Fruit fly (Drosophila melanogaster) whole organism, embryonic: Measurements from ENCODE around the gene CG34179.

Source experiments
- Antp ChIP-seq: fragments of 200-800 bp; sonication (Bioruptor generic); optimal IDR thresholded peaks from 3 replicates; lab custom pipeline; 2016; ENCODE audit warnings: missing biosample characterization, missing genetic modification characterization
- B-H2 ChIP-seq: fragments of 200-800 bp; sonication (Bioruptor generic); optimal IDR thresholded peaks from 2 replicates; lab custom pipeline; 2018; ENCODE audit warnings: missing biosample characterization, mild to moderate bottlenecking, missing genetic modification characterization
- CG10274 ChIP-seq: fragments of 200-800 bp; sonication (Bioruptor generic); optimal IDR thresholded peaks from 3 replicates; lab custom pipeline; 2017; ENCODE audit warnings: missing biosample characterization, mild to moderate bottlenecking, missing genetic modification characterization
- CG10321 ChIP-seq: fragments of 200-800 bp; sonication (Bioruptor generic); IDR thresholded peaks from 2 replicates; pipeline ENCODE4 v1.3.6; 2022; ENCODE audit warnings: missing biosample characterization, missing genetic modification characterization
- CG10431 ChIP-seq: fragments of 200-800 bp; sonication (Bioruptor generic); optimal IDR thresholded peaks from 3 replicates; lab custom pipeline; 2018; ENCODE audit warnings: missing biosample characterization, mild to moderate bottlenecking, missing genetic modification characterization
- CG11093 ChIP-seq: fragments of 200-800 bp; sonication (Bioruptor generic); IDR thresholded peaks from 3 replicates; pipeline ENCODE4 v1.3.6; 2022; ENCODE audit warnings: missing biosample characterization, missing genetic modification characterization
- CG11398 ChIP-seq: fragments of 200-800 bp; sonication (Bioruptor generic); optimal IDR thresholded peaks from 2 replicates; lab custom pipeline; 2016; ENCODE audit warnings: missing biosample characterization, missing genetic modification characterization
- CG1233 ChIP-seq: fragments of 200-800 bp; sonication (Bioruptor generic); optimal IDR thresholded peaks from 4 replicates; lab custom pipeline; 2018; ENCODE audit warnings: missing biosample characterization, mild to moderate bottlenecking, missing genetic modification characterization
- CG14965 ChIP-seq: fragments of 200-800 bp; sonication (Bioruptor generic); optimal IDR thresholded peaks from 2 replicates; lab custom pipeline; 2016; ENCODE audit warnings: missing biosample characterization, missing genetic modification characterization, borderline replicate concordance
- CG18619 ChIP-seq: fragments of 200-800 bp; sonication (Bioruptor generic); optimal IDR thresholded peaks from 3 replicates; lab custom pipeline; 2017; ENCODE audit warnings: missing biosample characterization, mild to moderate bottlenecking, missing genetic modification characterization
- CG42726 ChIP-seq: fragments of 200-800 bp; sonication (Bioruptor generic); IDR thresholded peaks from 2 replicates; pipeline ENCODE4 v1.3.6; 2022; ENCODE audit warnings: missing biosample characterization, missing genetic modification characterization; ENCODE audit not compliant: partially characterized antibody
- CG4854 ChIP-seq: fragments of 200-800 bp; sonication (Bioruptor generic); optimal IDR thresholded peaks from 2 replicates; lab custom pipeline; 2016; ENCODE audit warnings: missing biosample characterization, missing genetic modification characterization, inconsistent platforms
- CG5180 ChIP-seq: fragments of 200-800 bp; sonication (Bioruptor generic); optimal IDR thresholded peaks from 3 replicates; lab custom pipeline; 2017; ENCODE audit warnings: missing biosample characterization, missing genetic modification characterization, mild to moderate bottlenecking, moderate library complexity, missing genetic modification reagents
- CG6689 ChIP-seq: fragments of 200-800 bp; sonication (Bioruptor generic); IDR thresholded peaks from 2 replicates; pipeline ENCODE4 v1.3.6; 2022; ENCODE audit warnings: missing biosample characterization, missing genetic modification characterization
- CG8281 ChIP-seq: fragments of 200-800 bp; sonication (Bioruptor generic); optimal IDR thresholded peaks from 2 replicates; lab custom pipeline; 2018; ENCODE audit warnings: missing biosample characterization, mild to moderate bottlenecking, missing genetic modification characterization, moderate library complexity
- CG8924 ChIP-seq: fragments of 200-800 bp; optimal IDR thresholded peaks from 3 replicates; lab custom pipeline; 2019; ENCODE audit warnings: missing biosample characterization, mild to moderate bottlenecking, missing genetic modification characterization, moderate library complexity
- CG9215 ChIP-seq: fragments of 200-800 bp; sonication (Bioruptor generic); IDR thresholded peaks from 2 replicates; pipeline ENCODE4 v1.3.6; 2022; ENCODE audit warnings: missing biosample characterization, missing genetic modification characterization
- CG9437 ChIP-seq: fragments of 200-800 bp; sonication (Bioruptor generic); optimal IDR thresholded peaks from 2 replicates; lab custom pipeline; 2018; ENCODE audit warnings: missing biosample characterization, mild to moderate bottlenecking, missing genetic modification characterization
- CG9932 ChIP-seq: fragments of 200-800 bp; sonication (Bioruptor generic); IDR thresholded peaks from 2 replicates; pipeline ENCODE4 v1.3.6; 2022; ENCODE audit warnings: missing biosample characterization, missing genetic modification characterization
- Dip3 ChIP-seq: fragments of 200-800 bp; sonication (Bioruptor generic); optimal IDR thresholded peaks from 3 replicates; lab custom pipeline; 2016; ENCODE audit warnings: missing biosample characterization, missing genetic modification characterization
- Doc3 ChIP-seq: fragments of 200-800 bp; sonication (Bioruptor generic); IDR thresholded peaks from 3 replicates; pipeline ENCODE4 v1.3.6; 2022; ENCODE audit warnings: missing biosample characterization, missing genetic modification characterization; ENCODE audit not compliant: partially characterized antibody
- E2f2 ChIP-seq: fragments of 200-800 bp; sonication (Bioruptor generic); IDR thresholded peaks from 2 replicates; pipeline ENCODE4 v1.3.6; 2022; ENCODE audit warnings: missing biosample characterization, missing genetic modification characterization
- Ets65A ChIP-seq: fragments of 200-800 bp; sonication (Bioruptor generic); peaks from one replicate; lab custom pipeline; 2016; ENCODE audit warnings: missing biosample characterization, missing genetic modification characterization
- Hand ChIP-seq: fragments of 200-800 bp; sonication (Bioruptor generic); optimal IDR thresholded peaks from 2 replicates; lab custom pipeline; 2017; ENCODE audit warnings: mild to moderate bottlenecking, missing biosample characterization, missing genetic modification reagents, missing genetic modification characterization
- Hmx ChIP-seq: fragments of 200-800 bp; sonication (Bioruptor generic); optimal IDR thresholded peaks from 2 replicates; lab custom pipeline; 2016; ENCODE audit warnings: missing biosample characterization, missing genetic modification characterization
- Max ChIP-seq: fragments of 200-800 bp; sonication (Bioruptor generic); optimal IDR thresholded peaks from 2 replicates; lab custom pipeline; 2016; ENCODE audit warnings: missing biosample characterization, mild to moderate bottlenecking, missing genetic modification characterization
- NC2β ChIP-seq: fragments of 200-800 bp; sonication (Bioruptor generic); optimal IDR thresholded peaks from 2 replicates; lab custom pipeline; 2016; ENCODE audit warnings: missing biosample characterization, missing genetic modification characterization
- Side ChIP-seq: fragments of 200-800 bp; sonication (Bioruptor generic); optimal IDR thresholded peaks from 2 replicates; lab custom pipeline; 2016; ENCODE audit warnings: missing biosample characterization, missing genetic modification characterization
- aop ChIP-seq: fragments of 200-800 bp; sonication (Bioruptor generic); IDR thresholded peaks from 2 replicates; pipeline ENCODE4 v1.3.6; 2022; ENCODE audit warnings: missing biosample characterization, missing genetic modification characterization
- ap ChIP-seq: fragments of 200-800 bp; sonication (Bioruptor generic); IDR thresholded peaks from 2 replicates; pipeline ENCODE4 v1.3.6; 2022; ENCODE audit warnings: missing biosample characterization, missing genetic modification characterization
- croc ChIP-seq: fragments of 200-800 bp; sonication (Bioruptor generic); conservative IDR thresholded peaks from 3 replicates; pipeline ENCODE4 v1.3.6; 2022; ENCODE audit warnings: missing biosample characterization, missing genetic modification characterization
- exex ChIP-seq: fragments of 200-800 bp; sonication (Bioruptor generic); optimal IDR thresholded peaks from 4 replicates; lab custom pipeline; 2018; ENCODE audit warnings: missing biosample characterization, mild to moderate bottlenecking, missing genetic modification characterization, moderate library complexity
- gcm ChIP-seq: fragments of 200-800 bp; sonication (Bioruptor generic); optimal IDR thresholded peaks from 2 replicates; lab custom pipeline; 2019; ENCODE audit warnings: missing biosample characterization, mild to moderate bottlenecking, missing genetic modification characterization, moderate library complexity
- grn ChIP-seq: fragments of 200-800 bp; sonication (Bioruptor generic); optimal IDR thresholded peaks from 3 replicates; lab custom pipeline; 2017; ENCODE audit warnings: missing biosample characterization, missing genetic modification characterization
- gsb-n ChIP-seq: fragments of 200-800 bp; sonication (Bioruptor generic); optimal IDR thresholded peaks from 3 replicates; lab custom pipeline; 2018; ENCODE audit warnings: missing biosample characterization, mild to moderate bottlenecking, missing genetic modification characterization
- h ChIP-seq: fragments of >200 bp; optimal IDR thresholded peaks from 2 replicates; lab custom pipeline; 2017
- jigr1 ChIP-seq: fragments of 200-800 bp; sonication (Bioruptor generic); IDR thresholded peaks from 3 replicates; pipeline ENCODE4 v1.3.6; 2022; ENCODE audit warnings: missing biosample characterization, missing genetic modification characterization
- jing ChIP-seq: fragments of 200-800 bp; sonication (Bioruptor generic); optimal IDR thresholded peaks from 2 replicates; lab custom pipeline; 2018; ENCODE audit warnings: missing biosample characterization, mild to moderate bottlenecking, missing genetic modification characterization
- kah ChIP-seq: fragments of 200-800 bp; sonication (Bioruptor generic); optimal IDR thresholded peaks from 2 replicates; lab custom pipeline; 2018; ENCODE audit warnings: missing biosample characterization, mild to moderate bottlenecking, missing genetic modification characterization
- lab ChIP-seq: fragments of 200-800 bp; sonication (Bioruptor generic); optimal IDR thresholded peaks from 3 replicates; lab custom pipeline; 2017; ENCODE audit warnings: missing biosample characterization, missing genetic modification characterization, mild to moderate bottlenecking, moderate library complexity, missing genetic modification reagents
- maf-S ChIP-seq: fragments of 200-800 bp; sonication (Bioruptor generic); optimal IDR thresholded peaks from 2 replicates; lab custom pipeline; 2016; ENCODE audit warnings: missing biosample characterization, missing genetic modification characterization
- nerfin-2 ChIP-seq: fragments of 200-800 bp; sonication (Bioruptor generic); IDR thresholded peaks from 2 replicates; pipeline ENCODE4 v1.3.6; 2022; ENCODE audit warnings: missing biosample characterization, missing genetic modification characterization; ENCODE audit not compliant: partially characterized antibody
- odd ChIP-seq: fragments of 200-800 bp; sonication (Bioruptor generic); optimal IDR thresholded peaks from 2 replicates; lab custom pipeline; 2017; ENCODE audit warnings: missing biosample characterization, mild to moderate bottlenecking, missing genetic modification characterization
- p53 ChIP-seq: fragments of 200-800 bp; sonication (Bioruptor generic); optimal IDR thresholded peaks from 2 replicates; lab custom pipeline; 2016; ENCODE audit warnings: missing biosample characterization, missing genetic modification characterization
- repo ChIP-seq: fragments of 200-800 bp; sonication (Bioruptor generic); optimal IDR thresholded peaks from 2 replicates; lab custom pipeline; 2016; ENCODE audit warnings: missing biosample characterization, missing genetic modification characterization
- ro ChIP-seq: fragments of 200-800 bp; sonication (Bioruptor generic); IDR thresholded peaks from 2 replicates; pipeline ENCODE4 v1.3.6; 2022; ENCODE audit warnings: missing biosample characterization, missing genetic modification characterization
- scrt ChIP-seq: fragments of 200-800 bp; sonication (Bioruptor generic); optimal IDR thresholded peaks from 2 replicates; lab custom pipeline; 2018; ENCODE audit warnings: missing biosample characterization, mild to moderate bottlenecking, missing genetic modification characterization, moderate library complexity
- sd ChIP-seq: fragments of 200-800 bp; sonication (Bioruptor generic); optimal IDR thresholded peaks from 3 replicates; lab custom pipeline; 2018; ENCODE audit warnings: missing biosample characterization, mild to moderate bottlenecking, missing genetic modification characterization, moderate library complexity
- sisA ChIP-seq: fragments of 200-800 bp; sonication (Bioruptor generic); IDR thresholded peaks from 2 replicates; pipeline ENCODE4 v1.3.6; 2022; ENCODE audit warnings: missing biosample characterization, missing genetic modification characterization
- ssp ChIP-seq: fragments of 200-800 bp; sonication (Bioruptor generic); IDR thresholded peaks from 2 replicates; pipeline ENCODE4 v1.3.6; 2022; ENCODE audit warnings: missing biosample characterization, missing genetic modification characterization
- trem ChIP-seq: fragments of 200-800 bp; optimal IDR thresholded peaks from 3 replicates; lab custom pipeline; 2019; ENCODE audit warnings: missing biosample characterization, mild to moderate bottlenecking, missing genetic modification characterization, moderate library complexity
- vfl ChIP-seq: fragments of 200-800 bp; sonication (Bioruptor generic); optimal IDR thresholded peaks from 2 replicates; lab custom pipeline; 2016; ENCODE audit warnings: missing biosample characterization, missing genetic modification characterization
- zen ChIP-seq: fragments of 200-800 bp; sonication (Bioruptor generic); optimal IDR thresholded peaks from 3 replicates; lab custom pipeline; 2018; ENCODE audit warnings: missing biosample characterization, mild to moderate bottlenecking, missing genetic modification characterization, moderate library complexity

Gene CG34179

dm6 chr2L:6019352-6020131 is 29.0 kb downstream of the CG34179 start, which contains the start of gene H2.0 (continued):
- TF ChIP-seq Hand (GFP tag; lab: Kevin White, UChicago), result no peak
- peak; percentile 31; the same call in 1 of the 2 replicates for TF ChIP-seq CG6689 (GFP tag; lab: Robert Waterston, UW)
- no peak for TF ChIP-seq CG9437
- TF ChIP-seq Antp, result no peak
- TF ChIP-seq ssp (GFP tag; lab: Robert Waterston, UW), result no peak
- no peak for TF ChIP-seq jing (GFP tag; lab: Kevin White, UChicago)
- no peak for TF ChIP-seq Doc3 (GFP tag; lab: Robert Waterston, UW)
- no peak for TF ChIP-seq Dip3 (GFP tag; lab: Kevin White, UChicago)
- no peak for TF ChIP-seq CG4854 (GFP tag; lab: Kevin White, UChicago)
- no peak for TF ChIP-seq CG10274 (GFP tag; lab: Kevin White, UChicago)
- TF ChIP-seq CG1233, result peak; percentile 30
- no peak for TF ChIP-seq sisA (GFP tag; lab: Robert Waterston, UW)
- TF ChIP-seq vfl (GFP tag; lab: Kevin White, UChicago), result no peak
- no peak for TF ChIP-seq ro (GFP tag; lab: Robert Waterston, UW)
- no peak for TF ChIP-seq Hmx
- TF ChIP-seq E2f2 (GFP tag; lab: Robert Waterston, UW), result no peak
- TF ChIP-seq p53, result no peak
- no peak for TF ChIP-seq h
- no peak for TF ChIP-seq CG9932 (GFP tag; lab: Robert Waterston, UW)
- peak; percentile 24 for TF ChIP-seq grn (GFP tag; lab: Kevin White, UChicago)
- peak; percentile 5 for TF ChIP-seq kah
- peak; percentile 23 for TF ChIP-seq trem (tag; lab: Kevin White, UChicago)
- no peak for TF ChIP-seq Side (GFP tag; lab: Kevin White, UChicago)
- TF ChIP-seq sd (tag; lab: Kevin White, UChicago), result peak; percentile 88
- TF ChIP-seq maf-S, result no peak
- TF ChIP-seq exex (tag; lab: Kevin White, UChicago), result no peak
- TF ChIP-seq repo, result no peak
- no peak for TF ChIP-seq scrt (GFP tag; lab: Kevin White, UChicago)
- TF ChIP-seq zen (tag; lab: Kevin White, UChicago), result peak; percentile 20
- no peak for TF ChIP-seq B-H2 (GFP tag; lab: Kevin White, UChicago)
- no peak for TF ChIP-seq Ets65A
- TF ChIP-seq aop (GFP tag; lab: Robert Waterston, UW), result peak; percentile 73; the same call in 1 of the 2 replicates
- no peak for TF ChIP-seq CG42726 (GFP tag; lab: Robert Waterston, UW)
- no peak for TF ChIP-seq Max (GFP tag; lab: Kevin White, UChicago)
- TF ChIP-seq CG11093 (GFP tag; lab: Robert Waterston, UW), result no peak
- TF ChIP-seq gsb-n (tag; lab: Kevin White, UChicago), result peak; percentile 10
- no peak for TF ChIP-seq CG5180
- TF ChIP-seq CG11398 (GFP tag; lab: Kevin White, UChicago), result no peak

DNA sequence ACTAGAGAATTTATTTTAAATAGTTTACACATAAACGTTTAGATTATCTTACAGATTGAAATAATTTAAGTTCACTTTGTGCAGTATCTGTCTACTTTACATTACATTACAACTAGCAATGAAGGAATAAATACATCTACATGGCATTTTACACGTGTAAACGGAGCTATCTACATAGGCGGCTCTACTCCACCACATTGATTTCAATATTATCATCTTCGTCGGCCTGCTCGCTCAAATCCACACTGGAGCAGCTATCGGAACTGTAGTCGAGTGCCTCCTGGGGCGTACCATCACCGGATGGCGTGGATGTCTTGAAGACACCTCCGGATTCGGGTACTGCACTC is 35.5 kb downstream of the CG34179 start:
- TF ChIP-seq CG10431 (GFP tag; lab: Kevin White, UChicago) (no peak), nerfin-2 (GFP tag; lab: Robert Waterston, UW) (no peak), CG10321 (GFP tag; lab: Robert Waterston, UW) (no peak), CG8281 (tag; lab: Kevin White, UChicago) (no peak), CG8924 (tag; lab: Kevin White, UChicago) (no peak), lab (no peak), jigr1 (GFP tag; lab: Robert Waterston, UW) (no peak), NC2β (GFP tag; lab: Kevin White, UChicago) (no peak), ap (no peak), CG14965 (GFP tag; lab: Kevin White, UChicago) (no peak), CG18619 (GFP tag; lab: Kevin White, UChicago) (no peak), gcm (no peak), odd (GFP tag; lab: Kevin White, UChicago) (no peak), croc (GFP tag; lab: Robert Waterston, UW) (no peak), CG9215 (GFP tag; lab: Robert Waterston, UW) (no peak)
